Worm (Caenorhabditis elegans) whole organism, late embryonic: Measurements from ENCODE around the gene plc-4.

Source experiments
- F13H6.1 ChIP-seq: sonication (generic microtip); optimal IDR thresholded peaks from 2 replicates; lab custom pipeline; 2016; ENCODE audit warnings: missing genetic modification characterization, missing compliant biosample characterization
- T23F11.4 ChIP-seq: fragments of 200-800 bp; sonication (Bioruptor generic); optimal IDR thresholded peaks from 2 replicates; lab custom pipeline; 2018; ENCODE audit warnings: mild to moderate bottlenecking, missing genetic modification characterization, missing compliant biosample characterization
- Y22D7AL.16 ChIP-seq: sonication (generic microtip); optimal IDR thresholded peaks from 2 replicates; lab custom pipeline; 2016; ENCODE audit warnings: missing genetic modification characterization, missing compliant biosample characterization
- ama-1 ChIP-seq: fragments of 150-350 bp; optimal IDR thresholded peaks from 2 replicates; lab custom pipeline; 2014
- ceh-34 ChIP-seq: sonication (generic microtip); optimal IDR thresholded peaks from 2 replicates; lab custom pipeline; 2016; ENCODE audit warnings: mild to moderate bottlenecking, missing genetic modification characterization, missing compliant biosample characterization
- nhr-11 ChIP-seq: fragments of 150-350 bp; optimal IDR thresholded peaks from 2 replicates; lab custom pipeline; 2014; ENCODE audit warnings: missing biosample characterization, missing genetic modification characterization
- pat-9 ChIP-seq: fragments of 200-800 bp; sonication (Bioruptor generic); optimal IDR thresholded peaks from 2 replicates; lab custom pipeline; 2018; ENCODE audit warnings: mild to moderate bottlenecking, missing genetic modification characterization, moderate library complexity, missing compliant biosample characterization
- pha-4 ChIP-seq: fragments of 150-350 bp; optimal IDR thresholded peaks from 2 replicates; lab custom pipeline; 2018; ENCODE audit warnings: missing biosample characterization, missing genetic modification reagents, missing genetic modification characterization
- sox-2 ChIP-seq: fragments of 200-800 bp; sonication (Bioruptor generic); IDR thresholded peaks from 2 replicates; pipeline ENCODE4 v1.3.6; 2022; ENCODE audit warnings: missing genetic modification reagents, missing genetic modification characterization, missing compliant biosample characterization
- sox-4 ChIP-seq: sonication (generic microtip); optimal IDR thresholded peaks from 2 replicates; lab custom pipeline; 2017; ENCODE audit warnings: mild to moderate bottlenecking, missing genetic modification characterization, inconsistent platforms, missing compliant biosample characterization
- unc-55 ChIP-seq: sonication (generic microtip); optimal IDR thresholded peaks from 2 replicates; lab custom pipeline; 2017; ENCODE audit warnings: missing biosample characterization, missing genetic modification reagents, missing genetic modification characterization

DNA sequence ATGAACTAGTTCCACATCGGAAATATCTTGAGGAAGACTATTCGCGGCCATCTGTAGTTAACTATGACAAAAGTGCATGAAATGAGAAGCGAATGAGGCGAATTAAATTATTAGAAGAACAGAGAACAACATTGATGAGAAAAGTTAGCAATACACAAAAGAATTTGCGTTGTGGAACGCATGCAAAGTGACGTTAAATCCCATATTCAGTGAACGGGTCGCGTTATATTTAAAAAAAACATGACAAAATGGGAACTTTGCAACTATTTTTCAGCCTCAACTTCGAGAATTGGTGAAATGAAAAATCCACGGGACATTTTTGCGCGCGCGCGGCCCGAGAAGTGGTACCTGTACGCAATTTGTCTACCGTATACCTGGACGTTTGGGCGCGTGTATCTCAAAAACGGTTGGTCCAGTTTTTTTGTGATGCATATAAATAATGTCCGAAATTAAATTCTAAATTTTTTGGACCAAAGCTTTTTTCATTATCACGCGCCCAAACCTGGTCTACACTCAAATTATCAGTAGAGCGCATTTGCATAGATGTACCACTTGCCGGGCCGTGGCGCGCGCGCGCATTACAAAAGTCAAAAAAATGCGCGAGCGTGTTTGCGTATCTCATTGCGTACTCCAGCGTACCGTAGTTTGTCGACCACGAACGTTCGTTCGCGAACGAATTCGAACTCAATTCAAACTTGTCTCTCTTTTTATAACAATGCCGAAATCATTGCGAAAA lies 35.5 kb upstream of the plc-4 start, which contains the start of the genes cdd-2 and oef-1:
- TF ChIP-seq sox-4 (tag; lab: Kevin White, UChicago), result no peak
- TF ChIP-seq pha-4 (tag; lab: Kevin White, UChicago), result no peak
- TF ChIP-seq T23F11.4 (GFP tag; lab: Kevin White, UChicago), result no peak
- TF ChIP-seq sox-2 (GFP tag; lab: Robert Waterston, UW), result no peak
- TF ChIP-seq ceh-34, result no peak
- no peak for TF ChIP-seq ama-1
- TF ChIP-seq F13H6.1 (tag; lab: Kevin White, UChicago), result no peak
- TF ChIP-seq nhr-11 (tag; lab: Kevin White, UChicago), result no peak
- no peak for TF ChIP-seq unc-55 (GFP tag; lab: Kevin White, UChicago)
- TF ChIP-seq Y22D7AL.16, result no peak
- no peak for TF ChIP-seq pat-9 (tag; lab: Kevin White, UChicago)
